Fruit fly (Drosophila melanogaster): Measurements from ENCODE around the gene SWIP.

The SWIP gene

dm6 chrX:16270795-16271194 lies 42.7 kb upstream of the SWIP start, which contains the start of gene Mfe2:
TSS of gene Mfe2 (plus strand) at chrX:16270951.
- TF ChIP-seq CG7357 (GFP tag; IDR thresholded peaks at IDR 0.05) (no peak), hth (optimal IDR thresholded peaks at IDR 0.05) (no peak), cwo (GFP tag; optimal IDR thresholded peaks at IDR 0.05) (peak; percentile 10), tio (GFP tag; optimal IDR thresholded peaks at IDR 0.05) (no peak), CG10959 (GFP tag; IDR thresholded peaks at IDR 0.05) (no peak; the same call in 1 of the 2 replicates), CG4360 (GFP tag; IDR thresholded peaks at IDR 0.05) (no peak), Vsx1 (GFP tag; optimal IDR thresholded peaks at IDR 0.05) (no peak), CG2120 (GFP tag; optimal IDR thresholded peaks at IDR 0.05) (peak; percentile 81), CG12391 (tag; optimal IDR thresholded peaks at IDR 0.05) (peak; percentile 46), CG14050 (GFP tag; IDR thresholded peaks at IDR 0.05) (no peak), lov (optimal IDR thresholded peaks at IDR 0.05) (no peak), lov (GFP tag; IDR thresholded peaks at IDR 0.05) (0 out of 3 replicates have a peak, but pooled peaks have one; percentile 11), CG15073 (GFP tag; optimal IDR thresholded peaks at IDR 0.05) (no peak), Hey (tag; optimal IDR thresholded peaks at IDR 0.05) (no peak), CG11398 (GFP tag; optimal IDR thresholded peaks at IDR 0.05) (peak; percentile 20), CG12299 (tag; optimal IDR thresholded peaks at IDR 0.05) (no peak), vvl (GFP tag; IDR thresholded peaks at IDR 0.05) (peak; percentile 89), chif (GFP tag; optimal IDR thresholded peaks at IDR 0.05) (peak; percentile 29 to 65), gt (GFP tag; IDR thresholded peaks at IDR 0.05) (no peak), z (GFP tag; IDR thresholded peaks at IDR 0.05) (no peak), CG12769 (tag; optimal IDR thresholded peaks at IDR 0.05) (peak; percentile 62), CG6791 (GFP tag; IDR thresholded peaks at IDR 0.05; ENCODE audit: partially characterized antibody) (peak; percentile 51; the same call in 2 of the 3 replicates), lab (GFP tag; optimal IDR thresholded peaks at IDR 0.05) (no peak), run (tag; optimal IDR thresholded peaks at IDR 0.05) (no peak), Six4 (GFP tag; optimal IDR thresholded peaks at IDR 0.05) (peak; percentile 24), CG17802 (tag; optimal IDR thresholded peaks at IDR 0.05) (no peak), Sox100B (GFP tag; optimal IDR thresholded peaks at IDR 0.05) (no peak), Bteb2 (GFP tag; optimal IDR thresholded peaks at IDR 0.05) (peak; percentile 61), grau (tag; optimal IDR thresholded peaks at IDR 0.05) (peak; percentile 48), CG11093 (GFP tag; IDR thresholded peaks at IDR 0.05) (no peak), CG18476 (GFP tag; optimal IDR thresholded peaks at IDR 0.05) (no peak), Mrtf (GFP tag; IDR thresholded peaks at IDR 0.05) (no peak), so (GFP tag; IDR thresholded peaks at IDR 0.05) (0 out of 3 replicates have a peak, but pooled peaks have one; percentile 9), Xrp1 (GFP tag; IDR thresholded peaks at IDR 0.05) (peak; percentile 51; the same call in 1 of the 2 replicates), CG2889 (GFP tag; IDR thresholded peaks at IDR 0.05) (no peak), Hmx (GFP tag; optimal IDR thresholded peaks at IDR 0.05) (no peak), CG3726 (GFP tag; IDR thresholded peaks at IDR 0.05) (no peak), CG1832 (GFP tag; optimal IDR thresholded peaks at IDR 0.05) (no peak), da (GFP tag; optimal IDR thresholded peaks at IDR 0.05) (no peak), CG9727 (GFP tag; optimal IDR thresholded peaks at IDR 0.05) (no peak), CG31224 (GFP tag; IDR thresholded peaks at IDR 0.05) (no peak), slp2 (GFP tag; optimal IDR thresholded peaks at IDR 0.05) (peak; percentile 20), Pdp1 (GFP tag; optimal IDR thresholded peaks at IDR 0.05) (peak; percentile 50 to 57), MBD-R2 (GFP tag; IDR thresholded peaks at IDR 0.05) (peak; percentile 66), Chrac-16 (GFP tag; optimal IDR thresholded peaks at IDR 0.05) (no peak), slbo (GFP tag; IDR thresholded peaks at IDR 0.05) (peak; percentile 85), CG34376 (GFP tag; optimal IDR thresholded peaks at IDR 0.05) (peak; percentile 57), CG7556 (GFP tag; optimal IDR thresholded peaks at IDR 0.05) (peak; percentile 19), toy (GFP tag; IDR thresholded peaks at IDR 0.05) (0 out of 2 replicates have a peak, but pooled peaks have one; percentile 32), CG15011 (GFP tag; optimal IDR thresholded peaks at IDR 0.05) (no peak), HHEX (GFP tag; optimal IDR thresholded peaks at IDR 0.05) (peak; percentile 28), CG7928 (GFP tag; optimal IDR thresholded peaks at IDR 0.05) (peak; percentile 44)
